Worm (Caenorhabditis elegans) whole organism, midembryonic: ENCODE measurements around the gene Y105C5A.10.
"Not testable (repeated sequence)": the region's sequence is repeated elsewhere in the genome, so short reads cannot be mapped to it uniquely, and the experiment has no call there.

Experiments
- T22C8.4 ChIP-seq: fragments of 200-800 bp; sonication (Bioruptor generic); IDR thresholded peaks from 2 replicates; pipeline ENCODE4 v1.3.6; 2022; ENCODE audit warnings: missing genetic modification characterization, missing compliant biosample characterization
- cog-1 ChIP-seq: sonication (generic microtip); optimal IDR thresholded peaks from 2 replicates; lab custom pipeline; 2016; ENCODE audit warnings: missing genetic modification characterization, missing compliant biosample characterization
- flt-1 ChIP-seq: fragments of 200-800 bp; sonication (Bioruptor generic); IDR thresholded peaks from 2 replicates; pipeline ENCODE4 v1.3.6; 2022; ENCODE audit warnings: missing genetic modification characterization, missing compliant biosample characterization
- klf-2 ChIP-seq: fragments of 200-800 bp; sonication (Bioruptor generic); conservative IDR thresholded peaks from 2 replicates; pipeline ENCODE4 v1.3.6; 2022; ENCODE audit warnings: missing genetic modification reagents, missing genetic modification characterization, missing compliant biosample characterization
- med-1 ChIP-seq: sonication (generic microtip); optimal IDR thresholded peaks from 2 replicates; lab custom pipeline; 2017; ENCODE audit warnings: missing genetic modification characterization, mild to moderate bottlenecking, missing compliant biosample characterization, antibody characterized with exemption, missing genetic modification reagents; ENCODE audit not compliant: insufficient read depth
- ref-1 ChIP-seq: fragments of 200-800 bp; sonication (Bioruptor generic); conservative IDR thresholded peaks from 2 replicates; pipeline ENCODE4 v1.3.6; 2022; ENCODE audit warnings: missing genetic modification reagents, missing genetic modification characterization, missing compliant biosample characterization
- tab-1 ChIP-seq: fragments of 200-800 bp; sonication (Bioruptor generic); IDR thresholded peaks from 2 replicates; pipeline ENCODE4 v1.3.6; 2022; ENCODE audit warnings: missing genetic modification characterization, missing compliant biosample characterization
- ztf-23 ChIP-seq: fragments of 200-800 bp; sonication (Bioruptor generic); IDR thresholded peaks from 2 replicates; pipeline ENCODE4 v1.3.6; 2022; ENCODE audit warnings: missing genetic modification reagents, missing genetic modification characterization, missing compliant biosample characterization
- ztf-29 ChIP-seq: fragments of 200-800 bp; sonication (Bioruptor generic); IDR thresholded peaks from 2 replicates; pipeline ENCODE4 v1.3.6; 2022; ENCODE audit warnings: missing genetic modification reagents, missing genetic modification characterization, missing compliant biosample characterization

The Y105C5A.10 gene

ce11 chrIV:15672994-15673393 is 37.4 kb downstream of the Y105C5A.10 start:
- TF ChIP-seq med-1 (GFP tag; lab: Kevin White, UChicago) (no peak), ztf-29 (GFP tag; lab: Robert Waterston, UW) (no peak), T22C8.4 (GFP tag; lab: Robert Waterston, UW) (no peak), tab-1 (GFP tag; lab: Robert Waterston, UW) (no peak), klf-2 (GFP tag; lab: Robert Waterston, UW) (no peak), flt-1 (GFP tag; lab: Robert Waterston, UW) (no peak), cog-1 (tag; lab: Kevin White, UChicago) (no peak), ref-1 (no peak), ztf-23 (no peak)

DNA sequence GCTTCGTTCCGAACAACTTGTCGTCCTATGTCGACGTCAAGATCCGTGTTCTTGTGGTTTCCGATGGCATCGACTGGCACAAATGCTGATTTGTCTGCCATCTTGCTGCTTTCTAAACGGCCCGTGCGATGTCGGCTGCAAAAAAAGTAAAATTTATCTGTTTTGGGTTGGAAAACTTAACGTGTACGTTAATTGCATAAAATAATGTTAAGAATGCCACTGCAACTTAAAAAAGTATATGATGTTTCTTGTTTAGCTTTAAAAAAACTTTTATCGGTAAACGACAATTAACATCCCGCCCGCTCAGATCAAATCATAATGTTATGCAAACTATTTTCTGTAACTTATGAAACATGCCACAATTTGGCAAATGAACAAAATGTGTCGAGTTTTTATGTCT is 45.9 kb downstream of the Y105C5A.10 start, which contains the start of gene Y105C5A.26:
TSS of gene Y105C5A.26 (minus strand) at position 101 of the 400 bp plus-strand sequence.
- not testable (repeated sequence) for TF ChIP-seq cog-1 (tag; lab: Kevin White, UChicago); klf-2 (GFP tag; lab: Robert Waterston, UW); ztf-23

ce11 chrIV:15684521-15684920 is 49.0 kb downstream of the Y105C5A.10 start:
- TF ChIP-seq T22C8.4 (GFP tag; lab: Robert Waterston, UW) (no peak), ztf-23 (no peak), flt-1 (GFP tag; lab: Robert Waterston, UW) (no peak), ref-1 (no peak), med-1 (GFP tag; lab: Kevin White, UChicago) (no peak), tab-1 (GFP tag; lab: Robert Waterston, UW) (no peak), klf-2 (GFP tag; lab: Robert Waterston, UW) (no peak), cog-1 (tag; lab: Kevin White, UChicago) (no peak), ztf-29 (GFP tag; lab: Robert Waterston, UW) (no peak)
